Worm (Caenorhabditis elegans) whole organism, young adult: ENCODE results near the gene F16F9.4.

ENCODE experiments used
- F33H1.4 ChIP-seq: fragments of 200-800 bp; sonication (Bioruptor generic); IDR thresholded peaks from 2 replicates; pipeline ENCODE4 v1.3.6; 2022; ENCODE audit warnings: missing genetic modification reagents, missing genetic modification characterization, missing compliant biosample characterization
- F39B2.1 ChIP-seq: fragments of 200-800 bp; sonication (Bioruptor generic); IDR thresholded peaks from 2 replicates; pipeline ENCODE4 v1.3.6; 2022; ENCODE audit warnings: missing genetic modification reagents, missing genetic modification characterization, missing compliant biosample characterization
- F57C9.4 ChIP-seq: sonication (generic microtip); optimal IDR thresholded peaks from 2 replicates; lab custom pipeline; 2017; ENCODE audit warnings: mild to moderate bottlenecking, missing genetic modification characterization, missing compliant biosample characterization
- ama-1 ChIP-seq, 3 experiments: fragments of 150-350 bp in 1 of 3; sonication (generic microtip) in 2 of 3; optimal IDR thresholded peaks; 2 replicates each; lab custom pipeline; 2014 to 2018; ENCODE audit warnings: missing biosample characterization in 2 of 3, missing genetic modification characterization in 2 of 3, missing genetic modification reagents in 2 of 3
- ceh-100 ChIP-seq: fragments of 200-800 bp; sonication (Bioruptor generic); IDR thresholded peaks from 2 replicates; pipeline ENCODE4 v1.3.6; 2022; ENCODE audit warnings: missing genetic modification reagents, missing genetic modification characterization, missing compliant biosample characterization
- ceh-40 ChIP-seq: fragments of 200-800 bp; sonication (Bioruptor generic); IDR thresholded peaks from 2 replicates; pipeline ENCODE4 v1.3.6; 2022; ENCODE audit warnings: missing genetic modification characterization, missing compliant biosample characterization
- ceh-58 ChIP-seq: fragments of 200-800 bp; sonication (Bioruptor generic); IDR thresholded peaks from 2 replicates; pipeline ENCODE4 v1.3.6; 2022; ENCODE audit warnings: missing genetic modification characterization, missing compliant biosample characterization
- dox-1 ChIP-seq: fragments of 200-800 bp; sonication (Bioruptor generic); IDR thresholded peaks from 2 replicates; pipeline ENCODE4 v1.3.6; 2022; ENCODE audit warnings: missing genetic modification reagents, missing genetic modification characterization, missing compliant biosample characterization
- madf-8 ChIP-seq: fragments of 200-800 bp; sonication (Bioruptor generic); conservative IDR thresholded peaks from 2 replicates; pipeline ENCODE4 v1.3.6; 2022; ENCODE audit warnings: missing genetic modification reagents, missing genetic modification characterization, missing compliant biosample characterization
- pha-4 ChIP-seq: fragments of 150-350 bp; sonication (generic microtip); optimal IDR thresholded peaks from 2 replicates; lab custom pipeline; 2014; ENCODE audit warnings: missing biosample characterization, missing genetic modification reagents, missing genetic modification characterization

DNA sequence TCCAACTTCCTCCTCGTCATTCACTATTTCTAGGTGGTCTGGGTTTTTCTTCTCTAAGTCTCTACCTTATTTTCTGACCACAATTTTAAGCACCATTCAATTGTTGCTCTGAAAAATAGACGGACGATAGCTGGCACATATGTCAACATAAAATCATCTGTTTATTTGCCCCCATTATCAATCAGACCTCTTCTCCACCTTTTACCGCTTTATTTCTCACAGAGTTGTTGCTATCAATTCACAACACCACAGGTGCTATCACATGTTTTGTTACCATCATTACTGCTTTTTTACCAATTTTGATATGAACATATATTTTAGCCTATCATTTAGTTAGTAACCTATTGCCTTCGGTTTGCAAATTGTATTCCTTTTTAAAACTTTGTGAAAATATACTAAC lies 29.6 kb upstream of the F16F9.4 start:
- TF ChIP-seq ceh-40 (GFP tag; lab: Robert Waterston, UW) (no peak), madf-8 (no peak), ceh-100 (GFP tag; lab: Robert Waterston, UW) (no peak), ceh-58 (GFP tag; lab: Robert Waterston, UW) (no peak), F33H1.4 (GFP tag; lab: Robert Waterston, UW) (no peak), F39B2.1 (GFP tag; lab: Robert Waterston, UW) (no peak), pha-4 (tag; lab: Kevin White, UChicago) (no peak), F57C9.4 (tag; lab: Kevin White, UChicago) (no peak), dox-1 (GFP tag; lab: Robert Waterston, UW) (no peak), ama-1 (optimal IDR thresholded peaks at IDR 0.05; lab: Kevin White, UChicago) (no peak), ama-1 (GFP tag; optimal IDR thresholded peaks at IDR 0.05; lab: Kevin White, UChicago) (no peak)
